Worm (Caenorhabditis elegans) whole organism, L4 larva: ENCODE measurements around the gene ZK930.6.

Experiments
- D1046.2 ChIP-seq: fragments of 200-800 bp; sonication (Bioruptor generic); IDR thresholded peaks from 2 replicates; pipeline ENCODE4 v1.3.6; 2022; ENCODE audit warnings: missing genetic modification characterization, missing compliant biosample characterization
- F26F4.8 ChIP-seq: fragments of 200-800 bp; sonication (Bioruptor generic); conservative IDR thresholded peaks from 2 replicates; pipeline ENCODE4 v1.3.6; 2022; ENCODE audit warnings: missing genetic modification characterization, missing compliant biosample characterization
- F37D6.2 ChIP-seq: sonication (generic microtip); optimal IDR thresholded peaks from 2 replicates; lab custom pipeline; 2016; ENCODE audit warnings: mild to moderate bottlenecking, missing genetic modification characterization, missing compliant biosample characterization
- F49E8.2 ChIP-seq: sonication (generic microtip); optimal IDR thresholded peaks from 2 replicates; lab custom pipeline; 2016; ENCODE audit warnings: missing compliant biosample characterization, mild to moderate bottlenecking, missing genetic modification characterization, borderline replicate concordance
- R02D3.7 ChIP-seq: fragments of 150-350 bp; sonication (generic microtip); optimal IDR thresholded peaks from 3 replicates; lab custom pipeline; 2014; ENCODE audit warnings: missing biosample characterization, missing genetic modification characterization
- T20F7.1 ChIP-seq: fragments of 200-800 bp; sonication (Bioruptor generic); optimal IDR thresholded peaks from 2 replicates; lab custom pipeline; 2018; ENCODE audit warnings: mild to moderate bottlenecking, missing genetic modification characterization, missing compliant biosample characterization
- T26A8.4 ChIP-seq: fragments of 200-800 bp; sonication (Bioruptor generic); IDR thresholded peaks from 2 replicates; pipeline ENCODE4 v1.3.6; 2022; ENCODE audit warnings: missing genetic modification characterization, missing compliant biosample characterization
- Y48G9A.11 ChIP-seq: fragments of 200-800 bp; sonication (Bioruptor generic); IDR thresholded peaks from 2 replicates; pipeline ENCODE4 v1.3.6; 2022; ENCODE audit warnings: missing genetic modification reagents, missing genetic modification characterization, missing compliant biosample characterization
- Y5F2A.4 ChIP-seq: fragments of 200-800 bp; sonication (Bioruptor generic); optimal IDR thresholded peaks from 2 replicates; lab custom pipeline; 2018; ENCODE audit warnings: mild to moderate bottlenecking, missing genetic modification characterization, missing compliant biosample characterization
- ama-1 ChIP-seq: fragments of 150-350 bp; optimal IDR thresholded peaks from 2 replicates; lab custom pipeline; 2014; ENCODE audit warnings: inconsistent platforms, mixed read lengths
- ceh-20 ChIP-seq: fragments of 200-800 bp; sonication (Bioruptor generic); IDR thresholded peaks from 2 replicates; pipeline ENCODE4 v1.3.6; 2022; ENCODE audit warnings: missing genetic modification reagents, missing genetic modification characterization, missing compliant biosample characterization
- ceh-28 ChIP-seq: fragments of 150-350 bp; optimal IDR thresholded peaks from 2 replicates; lab custom pipeline; 2014; ENCODE audit warnings: missing biosample characterization, missing genetic modification reagents, missing genetic modification characterization
- ceh-32 ChIP-seq: sonication (generic microtip); optimal IDR thresholded peaks from 2 replicates; lab custom pipeline; 2016; ENCODE audit warnings: mild to moderate bottlenecking, missing genetic modification characterization, missing compliant biosample characterization; ENCODE audit not compliant: poor library complexity
- ceh-44 ChIP-seq: fragments of 200-800 bp; sonication (Bioruptor generic); IDR thresholded peaks from 2 replicates; pipeline ENCODE4 v1.3.6; 2022; ENCODE audit warnings: missing genetic modification reagents, missing genetic modification characterization, missing compliant biosample characterization
- dmd-6 ChIP-seq: fragments of 200-800 bp; sonication (Bioruptor generic); IDR thresholded peaks from 2 replicates; pipeline ENCODE4 v1.3.6; 2022; ENCODE audit warnings: missing genetic modification reagents, missing genetic modification characterization, missing compliant biosample characterization
- dmd-8 ChIP-seq: fragments of 200-800 bp; sonication (Bioruptor generic); IDR thresholded peaks from 2 replicates; pipeline ENCODE4 v1.3.6; 2022; ENCODE audit warnings: missing genetic modification characterization, missing compliant biosample characterization
- dmd-9 ChIP-seq: fragments of 200-800 bp; sonication (Bioruptor generic); IDR thresholded peaks from 2 replicates; pipeline ENCODE4 v1.3.6; 2022; ENCODE audit warnings: missing genetic modification reagents, missing genetic modification characterization, missing compliant biosample characterization
- duxl-1 ChIP-seq: sonication (generic microtip); optimal IDR thresholded peaks from 2 replicates; lab custom pipeline; 2016; ENCODE audit warnings: mild to moderate bottlenecking, missing genetic modification characterization, moderate library complexity, missing compliant biosample characterization; ENCODE audit not compliant: poor library complexity
- dve-1 ChIP-seq: sonication (generic microtip); optimal IDR thresholded peaks from 2 replicates; lab custom pipeline; 2017; ENCODE audit warnings: antibody characterized with exemption, mild to moderate bottlenecking, missing genetic modification characterization, missing compliant biosample characterization; ENCODE audit not compliant: insufficient read depth
- egl-43 ChIP-seq: fragments of 200-800 bp; sonication (Bioruptor generic); IDR thresholded peaks from 2 replicates; pipeline ENCODE4 v1.3.6; 2022; ENCODE audit warnings: missing genetic modification reagents, missing genetic modification characterization, missing compliant biosample characterization
- gei-8 ChIP-seq: fragments of 200-800 bp; sonication (Bioruptor generic); optimal IDR thresholded peaks from 2 replicates; lab custom pipeline; 2018; ENCODE audit warnings: mild to moderate bottlenecking, missing genetic modification characterization, missing compliant biosample characterization
- hif-1 ChIP-seq, 2 experiments: sonication (generic microtip); optimal IDR thresholded peaks; 2 replicates each; lab custom pipeline; 2016 to 2017; ENCODE audit warnings: missing compliant biosample characterization in 2 of 2, missing genetic modification characterization in 2 of 2, missing genetic modification reagents in 2 of 2, missing genotype in 2 of 2, mild to moderate bottlenecking in 1 of 2
- hlh-30 ChIP-seq: sonication (generic microtip); optimal IDR thresholded peaks from 2 replicates; lab custom pipeline; 2017; ENCODE audit warnings: antibody characterized with exemption, mild to moderate bottlenecking, missing genetic modification characterization, missing compliant biosample characterization; ENCODE audit not compliant: insufficient read depth
- lim-7 ChIP-seq: fragments of 200-800 bp; sonication (Bioruptor generic); IDR thresholded peaks from 2 replicates; pipeline ENCODE4 v1.3.6; 2022; ENCODE audit warnings: missing genetic modification characterization, missing compliant biosample characterization
- lin-29 ChIP-seq: fragments of 200-800 bp; sonication (Bioruptor generic); IDR thresholded peaks from 2 replicates; pipeline ENCODE4 v1.3.6; 2022; ENCODE audit warnings: missing genetic modification reagents, missing genetic modification characterization, missing compliant biosample characterization
- lin-38 ChIP-seq: fragments of 200-800 bp; sonication (Bioruptor generic); IDR thresholded peaks from 2 replicates; pipeline ENCODE4 v1.3.6; 2022; ENCODE audit warnings: missing genetic modification reagents, missing genetic modification characterization, missing compliant biosample characterization
- lin-39 ChIP-seq: fragments of 150-350 bp; optimal IDR thresholded peaks from 2 replicates; lab custom pipeline; 2014; ENCODE audit warnings: missing biosample characterization, missing genetic modification reagents, missing genetic modification characterization
- lsy-2 ChIP-seq, 2 experiments: fragments of 150-350 bp in 1 of 2; sonication (generic microtip) in 1 of 2; optimal IDR thresholded peaks; 2 replicates each; lab custom pipeline; 2014 to 2017; ENCODE audit warnings: missing biosample characterization in 2 of 2, missing genetic modification characterization in 2 of 2
- madf-5 ChIP-seq, 2 experiments: fragments of 200-800 bp; sonication (Bioruptor generic); IDR thresholded peaks; 2 replicates each; pipeline ENCODE4 v1.3.6; 2022; ENCODE audit warnings: missing compliant biosample characterization in 2 of 2, missing genetic modification characterization in 2 of 2
- mep-1 ChIP-seq: fragments of 150-350 bp; sonication (generic microtip); optimal IDR thresholded peaks from 3 replicates; lab custom pipeline; 2014; ENCODE audit warnings: missing biosample characterization, missing genetic modification characterization
- mes-2 ChIP-seq: sonication (generic microtip); optimal IDR thresholded peaks from 2 replicates; lab custom pipeline; 2016; ENCODE audit warnings: missing genotype, mild to moderate bottlenecking, missing genetic modification characterization, missing compliant biosample characterization; ENCODE audit not compliant: poor library complexity, severe bottlenecking
- mxl-3 ChIP-seq: fragments of 200-800 bp; sonication (Bioruptor generic); optimal IDR thresholded peaks from 2 replicates; lab custom pipeline; 2018; ENCODE audit warnings: mild to moderate bottlenecking, missing genetic modification characterization, missing compliant biosample characterization
- nhr-102 ChIP-seq: sonication (generic microtip); optimal IDR thresholded peaks from 2 replicates; lab custom pipeline; 2016; ENCODE audit warnings: mild to moderate bottlenecking, missing genetic modification characterization, moderate library complexity, missing compliant biosample characterization
- nhr-28 ChIP-seq: fragments of 150-350 bp; optimal IDR thresholded peaks from 2 replicates; lab custom pipeline; 2014; ENCODE audit warnings: missing biosample characterization, missing genetic modification characterization
- nhr-6 ChIP-seq: fragments of 150-350 bp; optimal IDR thresholded peaks from 2 replicates; lab custom pipeline; 2014; ENCODE audit warnings: missing biosample characterization, missing genetic modification characterization
- sdz-12 ChIP-seq: fragments of 200-800 bp; sonication (Bioruptor generic); optimal IDR thresholded peaks from 2 replicates; lab custom pipeline; 2018; ENCODE audit warnings: mild to moderate bottlenecking, missing genetic modification characterization, missing compliant biosample characterization
- unc-130 ChIP-seq: sonication (generic microtip); optimal IDR thresholded peaks from 2 replicates; lab custom pipeline; 2016; ENCODE audit warnings: missing genetic modification reagents, missing genetic modification characterization, missing compliant biosample characterization
- vab-7 ChIP-seq: fragments of 200-800 bp; sonication (Bioruptor generic); IDR thresholded peaks from 2 replicates; pipeline ENCODE4 v1.3.6; 2022; ENCODE audit warnings: missing genetic modification reagents, missing genetic modification characterization, missing compliant biosample characterization
- zag-1 ChIP-seq: fragments of 150-350 bp; optimal IDR thresholded peaks from 2 replicates; lab custom pipeline; 2014; ENCODE audit warnings: missing biosample characterization, missing genetic modification characterization
- zip-11 ChIP-seq: fragments of 200-800 bp; sonication (Bioruptor generic); IDR thresholded peaks from 2 replicates; pipeline ENCODE4 v1.3.6; 2022; ENCODE audit warnings: missing genetic modification characterization, missing compliant biosample characterization
- zip-2 ChIP-seq: fragments of 150-350 bp; optimal IDR thresholded peaks from 2 replicates; lab custom pipeline; 2014; ENCODE audit warnings: missing biosample characterization, missing genetic modification characterization

Gene ZK930.6

DNA sequence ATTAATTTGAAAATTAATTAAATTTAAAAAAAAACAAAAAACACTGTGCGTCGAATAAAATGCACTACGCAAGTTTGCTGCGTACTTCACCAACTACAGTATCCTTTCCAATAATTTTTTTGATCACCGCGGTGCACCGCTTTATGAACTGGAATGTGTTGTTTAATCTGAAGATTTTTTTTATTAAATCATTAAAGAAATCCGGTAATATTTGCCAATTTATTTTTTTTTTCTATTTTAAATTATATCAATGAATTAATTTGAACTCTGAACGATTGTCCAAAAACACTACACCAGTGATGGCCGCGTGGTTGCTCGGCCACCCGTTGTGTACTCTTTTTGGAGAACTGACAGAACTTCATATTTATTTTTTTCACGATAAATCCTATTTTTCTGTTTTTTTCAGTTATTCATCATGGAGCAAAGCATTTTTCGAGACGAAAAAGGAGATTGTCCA, 23.1 kb upstream of the ZK930.6 start, which contains the start of gene K12D12.5:
Gene K12D12.5, plus strand, starts transcription at position 407 of the 457 bp plus-strand sequence.
- TF ChIP-seq mxl-3 (GFP tag; lab: Kevin White, UChicago) (no peak), mes-2 (tag; lab: Kevin White, UChicago) (peak; percentile 80), hlh-30 (tag; lab: Kevin White, UChicago) (no peak), zag-1 (tag; lab: Kevin White, UChicago) (no peak), dmd-9 (GFP tag; lab: Robert Waterston, UW) (0 out of 2 replicates have a peak, but pooled peaks have one; percentile 21), hif-1 (tag; optimal IDR thresholded peaks at IDR 0.05; lab: Kevin White, UChicago) (no peak), ceh-32 (tag; lab: Kevin White, UChicago) (no peak), unc-130 (GFP tag; lab: Kevin White, UChicago) (peak; percentile 93), lin-29 (GFP tag; lab: Robert Waterston, UW) (no peak), sdz-12 (GFP tag; lab: Kevin White, UChicago) (no peak), zip-2 (tag; lab: Kevin White, UChicago) (no peak), lim-7 (no peak), R02D3.7 (no peak), F49E8.2 (tag; lab: Kevin White, UChicago) (peak; percentile 42), nhr-6 (no peak), F26F4.8 (no peak), Y48G9A.11 (GFP tag; lab: Robert Waterston, UW) (peak; percentile 58), lin-38 (GFP tag; lab: Robert Waterston, UW) (0 out of 2 replicates have a peak, but pooled peaks have one; percentile 27), dmd-6 (GFP tag; lab: Robert Waterston, UW) (peak; percentile 34; the same call in 1 of the 2 replicates), D1046.2 (GFP tag; lab: Robert Waterston, UW) (no peak), duxl-1 (tag; lab: Kevin White, UChicago) (no peak), mep-1 (tag; lab: Kevin White, UChicago) (no peak)

DNA sequence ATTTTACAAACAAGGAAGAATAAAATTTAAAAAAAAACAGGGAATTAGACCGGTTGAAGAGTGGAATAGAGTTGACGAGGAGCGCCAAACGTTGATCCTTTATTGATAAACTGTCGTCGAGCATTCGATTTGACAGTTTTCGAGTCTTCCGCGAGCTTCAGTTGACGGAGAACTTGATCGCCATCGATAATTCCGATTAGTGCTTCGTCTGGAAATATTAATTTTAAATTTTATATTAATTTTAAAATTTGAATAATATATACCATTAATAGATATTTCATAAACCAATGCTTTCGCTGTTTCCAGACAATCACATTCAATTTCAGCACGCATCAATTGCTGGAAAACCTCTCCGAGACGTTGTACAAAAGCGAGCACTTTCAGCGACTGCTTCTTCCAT, 18.1 kb upstream of the ZK930.6 start, which contains the start of gene K12D12.4:
Gene K12D12.4, minus strand, starts transcription at position 101 of the 400 bp plus-strand sequence.
- TF ChIP-seq madf-5 (GFP tag; IDR thresholded peaks at IDR 0.05; lab: Robert Waterston, UW) (no peak), D1046.2 (GFP tag; lab: Robert Waterston, UW) (no peak), lsy-2 (tag; optimal IDR thresholded peaks at IDR 0.05; lab: Kevin White, UChicago) (no peak), lin-39 (tag; lab: Kevin White, UChicago) (no peak), ceh-32 (tag; lab: Kevin White, UChicago) (no peak), nhr-28 (tag; lab: Kevin White, UChicago) (no peak)

DNA sequence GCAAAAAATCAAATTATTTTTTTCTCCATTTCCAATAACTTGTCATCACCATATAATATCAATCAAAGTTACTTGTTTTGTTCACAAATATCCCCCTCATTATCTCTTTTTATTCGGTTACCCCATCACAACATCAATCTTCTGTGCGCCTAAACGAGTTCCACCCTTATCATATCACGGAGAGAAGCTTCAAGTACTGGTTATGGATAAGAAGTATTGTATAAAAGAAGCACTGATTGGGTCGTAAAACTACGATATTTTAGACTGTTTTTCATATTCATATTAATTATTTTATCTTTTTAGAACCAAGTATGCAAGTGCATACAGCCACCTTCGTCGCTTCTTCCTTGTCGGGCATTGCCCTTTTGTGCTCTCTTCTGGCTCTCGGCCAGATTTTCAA, 15.5 kb upstream of the ZK930.6 start, which contains the start of gene col-84:
Gene col-84, plus strand, starts transcription at position 301 of the 400 bp plus-strand sequence.
- TF ChIP-seq D1046.2 (GFP tag; lab: Robert Waterston, UW) (no peak), Y48G9A.11 (GFP tag; lab: Robert Waterston, UW) (no peak), nhr-6 (no peak), T26A8.4 (GFP tag; lab: Robert Waterston, UW) (no peak), nhr-102 (no peak), F37D6.2 (tag; lab: Kevin White, UChicago) (no peak), egl-43 (GFP tag; lab: Robert Waterston, UW) (no peak), ceh-44 (GFP tag; lab: Robert Waterston, UW) (no peak), zip-11 (GFP tag; lab: Robert Waterston, UW) (no peak), dmd-8 (GFP tag; lab: Robert Waterston, UW) (no peak), duxl-1 (tag; lab: Kevin White, UChicago) (no peak), ceh-20 (GFP tag; lab: Robert Waterston, UW) (no peak), gei-8 (GFP tag; lab: Kevin White, UChicago) (no peak), ama-1 (lab: Kevin White, UChicago) (no peak), T20F7.1 (no peak), ceh-28 (tag; lab: Kevin White, UChicago) (no peak), vab-7 (GFP tag; lab: Robert Waterston, UW) (no peak), dve-1 (tag; lab: Kevin White, UChicago) (no peak), Y5F2A.4 (GFP tag; lab: Kevin White, UChicago) (no peak)
